Worm (Caenorhabditis elegans): Measurements from ENCODE around the gene sdz-23.

- TF ChIP-seq nhr-237 (tag; optimal IDR thresholded peaks at IDR 0.05) (no peak), zag-1 (tag; optimal IDR thresholded peaks at IDR 0.05) (no peak), mdl-1 (tag; optimal IDR thresholded peaks at IDR 0.05) (no peak), nhr-12 (tag; optimal IDR thresholded peaks at IDR 0.05) (no peak), ztf-4 (tag; optimal IDR thresholded peaks at IDR 0.05) (no peak), F13H6.1 (tag; optimal IDR thresholded peaks at IDR 0.05) (no peak), snpc-4 (tag; optimal IDR thresholded peaks at IDR 0.05) (no peak), ama-1 (optimal IDR thresholded peaks at IDR 0.05) (no peak), aly-2 (tag; optimal IDR thresholded peaks at IDR 0.05) (no peak), egl-27 (tag; optimal IDR thresholded peaks at IDR 0.05) (no peak), lsy-2 (tag; optimal IDR thresholded peaks at IDR 0.05) (no peak), dmd-4 (tag; optimal IDR thresholded peaks at IDR 0.05) (no peak), ztf-11 (tag; optimal IDR thresholded peaks at IDR 0.05) (no peak)
Measured at ce11 chrV:8085141-8085540, 14.3 kb upstream of the sdz-23 start, which contains the start of gene C09H5.7.

Measured in whole organism, L2 larva.